Fruit fly (Drosophila melanogaster) S2 (cell line): ENCODE results near the gene Grip71.

Experiments
- CG8478 ChIP-seq: fragments of >200 bp; optimal IDR thresholded peaks from 2 replicates; lab custom pipeline; 2018
- CTCF ChIP-seq, 2 experiments: fragments of >200 bp; optimal IDR thresholded peaks; 2 replicates each; lab custom pipeline; 2018

DNA sequence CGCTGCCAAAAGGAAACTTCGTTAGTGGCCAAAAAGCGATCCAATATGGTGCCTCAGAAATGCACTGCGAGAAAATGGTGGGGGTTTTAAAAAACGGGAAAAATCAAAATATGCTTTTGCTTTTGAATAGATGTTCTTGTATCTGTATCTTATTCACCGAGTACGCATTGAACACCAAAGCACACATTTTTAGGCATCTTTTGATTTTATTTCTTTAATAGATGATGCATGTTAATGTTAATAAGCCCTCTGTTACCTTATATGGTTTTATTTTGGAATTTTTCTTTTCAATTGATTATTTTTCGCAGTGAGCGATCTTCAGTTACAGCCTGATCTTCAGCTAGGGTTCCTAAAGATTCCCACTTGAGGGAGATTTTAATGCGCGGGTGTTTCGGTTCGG, 35.2 kb downstream of the Grip71 start:
- TF ChIP-seq CTCF (optimal IDR thresholded peaks at IDR 0.05; lab: Kevin White, UChicago) (no peak), CG8478 (lab: Kevin White, UChicago) (no peak)
